Fruit fly (Drosophila melanogaster) whole organism, adult: ENCODE results near the gene CG11700.

Source experiments
- CG11617 ChIP-seq: fragments of 200-800 bp; sonication (Bioruptor generic); optimal IDR thresholded peaks from 2 replicates; lab custom pipeline; 2017; ENCODE audit warnings: mild to moderate bottlenecking, missing biosample characterization, missing genetic modification reagents, missing genetic modification characterization
- CG12768 ChIP-seq: fragments of 200-800 bp; sonication (Bioruptor generic); optimal IDR thresholded peaks from 2 replicates; lab custom pipeline; 2017; ENCODE audit warnings: missing biosample characterization, missing genetic modification characterization, mild to moderate bottlenecking, moderate library complexity, missing genetic modification reagents
- CG33017 ChIP-seq: fragments of 200-800 bp; sonication (Bioruptor generic); optimal IDR thresholded peaks from 2 replicates; lab custom pipeline; 2018; ENCODE audit warnings: missing biosample characterization, mild to moderate bottlenecking, missing genetic modification characterization, moderate library complexity
- CG5204 ChIP-seq: fragments of 200-800 bp; sonication (Bioruptor generic); optimal IDR thresholded peaks from 2 replicates; lab custom pipeline; 2016; ENCODE audit warnings: missing biosample characterization, missing genetic modification characterization
- CG7045 ChIP-seq: fragments of 200-800 bp; sonication (Bioruptor generic); optimal IDR thresholded peaks from 2 replicates; lab custom pipeline; 2017; ENCODE audit warnings: missing biosample characterization, mild to moderate bottlenecking, missing genetic modification characterization
- Crg-1 ChIP-seq: fragments of 200-800 bp; sonication (Bioruptor generic); optimal IDR thresholded peaks from 2 replicates; lab custom pipeline; 2016; ENCODE audit warnings: missing biosample characterization, missing genetic modification characterization
- Hr96 ChIP-seq: fragments of 200-800 bp; sonication (Bioruptor generic); optimal IDR thresholded peaks from 2 replicates; lab custom pipeline; 2016; ENCODE audit warnings: missing biosample characterization, missing genetic modification characterization
- Mnt ChIP-seq: fragments of 200-800 bp; sonication (Bioruptor generic); optimal IDR thresholded peaks from 2 replicates; lab custom pipeline; 2016; ENCODE audit warnings: missing biosample characterization, mild to moderate bottlenecking, missing genetic modification characterization
- bab1 ChIP-seq: fragments of 200-800 bp; sonication (Bioruptor generic); optimal IDR thresholded peaks from 3 replicates; lab custom pipeline; 2019; ENCODE audit warnings: missing biosample characterization, mild to moderate bottlenecking, missing genetic modification characterization, moderate library complexity
- cic ChIP-seq: fragments of 200-800 bp; sonication (Bioruptor generic); optimal IDR thresholded peaks from 2 replicates; lab custom pipeline; 2017; ENCODE audit warnings: missing biosample characterization, mild to moderate bottlenecking, missing genetic modification characterization, moderate library complexity
- ovo ChIP-seq: fragments of 200-800 bp; sonication (Bioruptor generic); optimal IDR thresholded peaks from 2 replicates; lab custom pipeline; 2016; ENCODE audit warnings: missing biosample characterization, missing genetic modification characterization
- toe ChIP-seq: fragments of 200-800 bp; sonication (Bioruptor generic); optimal IDR thresholded peaks from 2 replicates; lab custom pipeline; 2016; ENCODE audit warnings: missing biosample characterization, missing genetic modification characterization

DNA sequence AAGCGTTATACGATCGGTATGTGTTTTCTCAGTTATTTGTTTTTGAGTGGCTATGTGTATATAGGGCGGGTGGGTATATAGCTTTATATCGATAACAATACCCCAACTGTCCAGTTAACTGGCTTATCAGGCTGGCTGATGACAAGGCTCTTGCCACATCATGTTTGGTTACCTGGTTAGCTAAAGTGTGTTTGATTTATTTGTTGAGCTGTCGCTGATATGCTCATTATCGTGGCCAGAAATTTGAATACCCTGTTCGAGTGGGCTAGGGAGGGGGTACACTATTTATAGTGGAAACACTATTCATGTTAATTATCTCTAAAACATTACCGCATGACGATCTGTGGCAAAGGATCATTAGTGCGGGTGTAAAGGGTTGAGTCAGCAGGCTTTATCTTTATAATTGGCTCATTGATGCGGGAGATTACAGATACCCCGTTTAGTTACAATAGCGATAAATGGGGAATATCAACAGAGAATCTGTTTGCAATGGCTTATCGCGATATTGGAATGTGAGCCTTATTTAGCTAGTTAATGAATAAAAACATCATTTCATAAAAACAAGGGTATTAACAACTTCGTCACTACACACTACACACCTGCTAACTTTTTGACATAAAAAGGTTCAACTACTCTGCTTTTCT lies 30.4 kb downstream of the CG11700 start:
- TF ChIP-seq cic: no peak
- no peak for TF ChIP-seq CG33017 (tag; lab: Kevin White, UChicago)
- TF ChIP-seq CG5204 (GFP tag; lab: Kevin White, UChicago): no peak
- no peak for TF ChIP-seq Crg-1 (GFP tag; lab: Kevin White, UChicago)
- TF ChIP-seq ovo (GFP tag; lab: Kevin White, UChicago): no peak
- no peak for TF ChIP-seq toe
- TF ChIP-seq CG12768 (GFP tag; lab: Kevin White, UChicago): no peak
- no peak for TF ChIP-seq bab1
- TF ChIP-seq CG11617 (GFP tag; lab: Kevin White, UChicago): no peak
- TF ChIP-seq Mnt (GFP tag; lab: Kevin White, UChicago): no peak
- no peak for TF ChIP-seq CG7045
- no peak for TF ChIP-seq Hr96 (GFP tag; lab: Kevin White, UChicago)
